Fruit fly (Drosophila melanogaster) whole organism, prepupa: ENCODE data around the gene CG44574.

Experiments
- CG10631 ChIP-seq: fragments of 200-800 bp; sonication (Bioruptor generic); optimal IDR thresholded peaks from 2 replicates; lab custom pipeline; 2016; ENCODE audit warnings: missing biosample characterization, missing genetic modification characterization
- CG10669 ChIP-seq: fragments of 200-800 bp; sonication (Bioruptor generic); optimal IDR thresholded peaks from 3 replicates; lab custom pipeline; 2018; ENCODE audit warnings: missing biosample characterization, mild to moderate bottlenecking, missing genetic modification characterization, moderate library complexity
- CG16779 ChIP-seq: fragments of 200-800 bp; sonication (Bioruptor generic); optimal IDR thresholded peaks from 3 replicates; lab custom pipeline; 2017; ENCODE audit warnings: missing biosample characterization, mild to moderate bottlenecking, missing genetic modification characterization
- CG32006 ChIP-seq: fragments of 200-800 bp; sonication (Bioruptor generic); optimal IDR thresholded peaks from 3 replicates; lab custom pipeline; 2017; ENCODE audit warnings: missing biosample characterization, mild to moderate bottlenecking, missing genetic modification characterization
- CG3919 ChIP-seq: fragments of 200-800 bp; sonication (Bioruptor generic); optimal IDR thresholded peaks from 3 replicates; lab custom pipeline; 2016; ENCODE audit warnings: missing biosample characterization, missing genetic modification characterization
- Ets96B ChIP-seq: fragments of 200-800 bp; optimal IDR thresholded peaks from 2 replicates; lab custom pipeline; 2019; ENCODE audit warnings: missing biosample characterization, mild to moderate bottlenecking, missing genetic modification characterization, moderate library complexity
- Hr39 ChIP-seq: fragments of 200-800 bp; sonication (Bioruptor generic); optimal IDR thresholded peaks from 2 replicates; lab custom pipeline; 2016; ENCODE audit warnings: missing biosample characterization, missing genetic modification characterization
- Hr4 ChIP-seq: fragments of 200-800 bp; sonication (Bioruptor generic); optimal IDR thresholded peaks from 3 replicates; lab custom pipeline; 2016; ENCODE audit warnings: missing biosample characterization, missing genetic modification characterization
- Sox102F ChIP-seq: fragments of 200-800 bp; sonication (Bioruptor generic); optimal IDR thresholded peaks from 2 replicates; lab custom pipeline; 2016; ENCODE audit warnings: missing biosample characterization, mild to moderate bottlenecking, missing genetic modification characterization
- dac ChIP-seq: fragments of 200-800 bp; sonication (Bioruptor generic); optimal IDR thresholded peaks from 2 replicates; lab custom pipeline; 2017; ENCODE audit warnings: missing biosample characterization, mild to moderate bottlenecking, missing genetic modification characterization
- lz ChIP-seq: fragments of 200-800 bp; sonication (Bioruptor generic); optimal IDR thresholded peaks from 3 replicates; lab custom pipeline; 2016; ENCODE audit warnings: missing biosample characterization, missing genetic modification characterization

DNA sequence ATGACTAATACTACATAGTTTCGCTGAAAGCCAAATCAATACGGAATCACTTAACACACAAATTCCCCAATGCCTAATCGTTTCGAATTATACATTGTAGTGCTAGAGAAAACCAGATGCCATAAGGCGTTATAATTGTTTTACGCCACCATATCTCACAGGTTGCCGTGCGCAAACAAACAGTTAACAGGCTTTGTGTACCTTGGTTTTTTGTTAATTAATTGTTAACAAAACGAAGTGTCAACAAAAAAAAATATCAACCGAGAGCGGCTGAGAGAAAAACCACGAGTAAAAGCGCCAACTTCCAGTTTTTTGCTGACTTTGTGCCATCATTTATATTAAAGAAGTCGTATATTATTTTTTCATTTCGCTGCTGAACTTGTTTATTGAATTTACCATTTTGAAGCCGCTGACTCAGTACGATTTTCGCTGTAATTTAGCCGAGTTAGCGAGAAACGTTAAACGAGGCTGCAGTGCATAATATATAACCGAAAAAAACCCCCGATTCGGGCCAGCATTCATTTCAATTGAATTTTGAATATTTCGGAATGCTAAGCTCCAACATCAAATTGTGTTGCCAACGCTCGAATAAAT, 7.0 kb upstream of the CG44574 start:
- TF ChIP-seq CG32006 (GFP tag; lab: Kevin White, UChicago) (no peak), CG10669 (GFP tag; lab: Kevin White, UChicago) (no peak), Hr4 (GFP tag; lab: Kevin White, UChicago) (no peak), Hr39 (no peak), Ets96B (tag; lab: Kevin White, UChicago) (no peak), Sox102F (GFP tag; lab: Kevin White, UChicago) (peak; percentile 22), lz (no peak), CG3919 (GFP tag; lab: Kevin White, UChicago) (no peak), CG16779 (tag; lab: Kevin White, UChicago) (no peak), CG10631 (GFP tag; lab: Kevin White, UChicago) (no peak), dac (GFP tag; lab: Kevin White, UChicago) (no peak)
